Worm (Caenorhabditis elegans) whole organism, late embryonic: ENCODE measurements around the gene nit-1.

ENCODE experiments used
- C08G9.2 ChIP-seq: sonication (generic microtip); optimal IDR thresholded peaks from 2 replicates; lab custom pipeline; 2016; ENCODE audit warnings: mild to moderate bottlenecking, missing genetic modification characterization, moderate library complexity, missing compliant biosample characterization
- C38D4.7 ChIP-seq: fragments of 200-800 bp; sonication (Bioruptor generic); optimal IDR thresholded peaks from 2 replicates; lab custom pipeline; 2018; ENCODE audit warnings: mild to moderate bottlenecking, missing genetic modification characterization, moderate library complexity, missing compliant biosample characterization
- F13H6.1 ChIP-seq: sonication (generic microtip); optimal IDR thresholded peaks from 2 replicates; lab custom pipeline; 2016; ENCODE audit warnings: missing genetic modification characterization, missing compliant biosample characterization
- K09A11.1 ChIP-seq: sonication (generic microtip); optimal IDR thresholded peaks from 2 replicates; lab custom pipeline; 2017; ENCODE audit warnings: antibody characterized with exemption, mild to moderate bottlenecking, missing genetic modification characterization, missing compliant biosample characterization; ENCODE audit not compliant: insufficient read depth
- T23F11.4 ChIP-seq: fragments of 200-800 bp; sonication (Bioruptor generic); optimal IDR thresholded peaks from 2 replicates; lab custom pipeline; 2018; ENCODE audit warnings: mild to moderate bottlenecking, missing genetic modification characterization, missing compliant biosample characterization
- ahr-1 ChIP-seq: sonication (generic microtip); optimal IDR thresholded peaks from 2 replicates; lab custom pipeline; 2016; ENCODE audit warnings: missing genetic modification characterization, missing compliant biosample characterization
- ceh-2 ChIP-seq: sonication (generic microtip); optimal IDR thresholded peaks from 2 replicates; lab custom pipeline; 2016; ENCODE audit warnings: missing genotype, missing genetic modification characterization, missing compliant biosample characterization
- ceh-24 ChIP-seq: sonication (generic microtip); optimal IDR thresholded peaks from 2 replicates; lab custom pipeline; 2016; ENCODE audit warnings: mild to moderate bottlenecking, missing genetic modification characterization, missing compliant biosample characterization
- ceh-31 ChIP-seq: sonication (generic microtip); optimal IDR thresholded peaks from 2 replicates; lab custom pipeline; 2016; ENCODE audit warnings: missing genetic modification characterization, missing compliant biosample characterization
- ceh-34 ChIP-seq: sonication (generic microtip); optimal IDR thresholded peaks from 2 replicates; lab custom pipeline; 2016; ENCODE audit warnings: mild to moderate bottlenecking, missing genetic modification characterization, missing compliant biosample characterization
- ceh-48 ChIP-seq: sonication (generic microtip); optimal IDR thresholded peaks from 2 replicates; lab custom pipeline; 2016; ENCODE audit warnings: missing genetic modification characterization, inconsistent platforms, missing compliant biosample characterization
- ceh-6 ChIP-seq: fragments of 200-800 bp; sonication (Bioruptor generic); optimal IDR thresholded peaks from 2 replicates; lab custom pipeline; 2018; ENCODE audit warnings: mild to moderate bottlenecking, missing genetic modification characterization, missing compliant biosample characterization
- che-1 ChIP-seq: sonication (generic microtip); optimal IDR thresholded peaks from 2 replicates; lab custom pipeline; 2016; ENCODE audit warnings: mild to moderate bottlenecking, missing genetic modification characterization, missing compliant biosample characterization
- dmd-4 ChIP-seq: sonication (generic microtip); optimal IDR thresholded peaks from 2 replicates; lab custom pipeline; 2016; ENCODE audit warnings: borderline replicate concordance, missing genetic modification characterization, missing compliant biosample characterization
- elt-2 ChIP-seq: sonication (generic microtip); optimal IDR thresholded peaks from 2 replicates; lab custom pipeline; 2016; ENCODE audit warnings: missing genetic modification reagents, missing genetic modification characterization, missing compliant biosample characterization
- eyg-1 ChIP-seq: sonication (generic microtip); optimal IDR thresholded peaks from 2 replicates; lab custom pipeline; 2016; ENCODE audit warnings: missing genotype, missing genetic modification characterization, missing compliant biosample characterization
- fax-1 ChIP-seq: sonication (generic microtip); optimal IDR thresholded peaks from 2 replicates; lab custom pipeline; 2016; ENCODE audit warnings: missing genotype, missing genetic modification characterization, missing compliant biosample characterization
- fkh-10 ChIP-seq: fragments of 150-350 bp; optimal IDR thresholded peaks from 2 replicates; lab custom pipeline; 2014; ENCODE audit warnings: missing biosample characterization, missing genetic modification reagents, missing genetic modification characterization
- gmeb-2 ChIP-seq: sonication (generic microtip); optimal IDR thresholded peaks from 2 replicates; lab custom pipeline; 2016; ENCODE audit warnings: missing genetic modification characterization, inconsistent platforms, missing compliant biosample characterization
- hlh-13 ChIP-seq: fragments of 200-800 bp; sonication (Bioruptor generic); optimal IDR thresholded peaks from 2 replicates; lab custom pipeline; 2018; ENCODE audit warnings: mild to moderate bottlenecking, missing genetic modification characterization, missing compliant biosample characterization
- hlh-15 ChIP-seq: sonication (generic microtip); optimal IDR thresholded peaks from 2 replicates; lab custom pipeline; 2016; ENCODE audit warnings: missing genetic modification characterization, missing compliant biosample characterization
- hlh-30 ChIP-seq: sonication (generic microtip); optimal IDR thresholded peaks from 2 replicates; lab custom pipeline; 2017; ENCODE audit warnings: antibody characterized with exemption, missing genetic modification characterization, missing compliant biosample characterization; ENCODE audit not compliant: insufficient read depth
- lin-11 ChIP-seq: fragments of 200-800 bp; sonication (Bioruptor generic); optimal IDR thresholded peaks from 2 replicates; lab custom pipeline; 2018; ENCODE audit warnings: mild to moderate bottlenecking, missing genetic modification characterization, missing compliant biosample characterization
- mec-3 ChIP-seq: sonication (generic microtip); optimal IDR thresholded peaks from 2 replicates; lab custom pipeline; 2016; ENCODE audit warnings: borderline replicate concordance, missing genetic modification characterization, missing compliant biosample characterization
- nhr-11 ChIP-seq: fragments of 150-350 bp; optimal IDR thresholded peaks from 2 replicates; lab custom pipeline; 2014; ENCODE audit warnings: missing biosample characterization, missing genetic modification characterization
- npax-4 ChIP-seq: sonication (generic microtip); optimal IDR thresholded peaks from 2 replicates; lab custom pipeline; 2016; ENCODE audit warnings: missing genetic modification characterization, missing compliant biosample characterization
- pat-9 ChIP-seq: fragments of 200-800 bp; sonication (Bioruptor generic); optimal IDR thresholded peaks from 2 replicates; lab custom pipeline; 2018; ENCODE audit warnings: mild to moderate bottlenecking, missing genetic modification characterization, moderate library complexity, missing compliant biosample characterization
- pax-1 ChIP-seq: fragments of 150-350 bp; optimal IDR thresholded peaks from 2 replicates; lab custom pipeline; 2014; ENCODE audit warnings: missing biosample characterization, missing genetic modification characterization
- pqm-1 ChIP-seq: sonication (generic microtip); optimal IDR thresholded peaks from 2 replicates; lab custom pipeline; 2016; ENCODE audit warnings: missing genetic modification characterization, missing compliant biosample characterization
- pros-1 ChIP-seq: fragments of 150-350 bp; optimal IDR thresholded peaks from 2 replicates; lab custom pipeline; 2014; ENCODE audit warnings: missing biosample characterization, missing genetic modification reagents, missing genetic modification characterization
- sdc-2 ChIP-seq: sonication (generic microtip); optimal IDR thresholded peaks from 2 replicates; lab custom pipeline; 2016; ENCODE audit warnings: missing genotype, missing genetic modification characterization, missing compliant biosample characterization
- sox-2 ChIP-seq: fragments of 200-800 bp; sonication (Bioruptor generic); IDR thresholded peaks from 2 replicates; pipeline ENCODE4 v1.3.6; 2022; ENCODE audit warnings: missing genetic modification reagents, missing genetic modification characterization, missing compliant biosample characterization
- syd-9 ChIP-seq: sonication (generic microtip); optimal IDR thresholded peaks from 2 replicates; lab custom pipeline; 2016; ENCODE audit warnings: mild to moderate bottlenecking, missing genetic modification characterization, moderate library complexity, missing compliant biosample characterization
- tbx-2 ChIP-seq: sonication (generic microtip); optimal IDR thresholded peaks from 2 replicates; lab custom pipeline; 2016; ENCODE audit warnings: missing genetic modification characterization, missing compliant biosample characterization
- ttx-3 ChIP-seq: sonication (generic microtip); optimal IDR thresholded peaks from 2 replicates; lab custom pipeline; 2016; ENCODE audit warnings: missing genetic modification reagents, missing genetic modification characterization, missing compliant biosample characterization
- unc-42 ChIP-seq: sonication (generic microtip); optimal IDR thresholded peaks from 2 replicates; lab custom pipeline; 2016; ENCODE audit warnings: missing genotype, missing genetic modification characterization, missing compliant biosample characterization
- ztf-16 ChIP-seq: sonication (generic microtip); optimal IDR thresholded peaks from 2 replicates; lab custom pipeline; 2017; ENCODE audit warnings: missing genetic modification characterization, missing compliant biosample characterization

The nit-1 gene

DNA sequence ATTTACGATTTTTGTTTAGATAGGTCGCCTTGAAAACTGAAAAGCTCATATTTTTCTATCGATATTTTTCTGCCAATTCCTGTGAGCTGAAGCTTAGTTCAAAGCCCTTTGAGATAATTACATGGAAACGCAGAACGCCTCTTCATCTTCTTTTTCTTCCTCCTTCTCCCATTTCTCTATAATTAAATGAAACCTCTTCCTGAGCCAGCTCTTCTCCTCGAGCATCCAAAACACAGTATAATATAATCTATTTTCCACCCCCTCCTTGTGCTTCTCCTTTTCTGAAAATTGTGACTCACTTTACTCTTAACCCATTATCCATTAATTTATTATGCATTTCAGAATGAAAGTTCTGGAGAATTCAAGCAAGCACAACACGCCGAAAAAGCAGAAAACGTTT is 34.3 kb downstream of the nit-1 start, which contains the start of gene F37A8.5:
Gene F37A8.5 (plus strand): TSS at position 332 of the 400 bp plus-strand sequence.
- TF ChIP-seq unc-42 (tag; lab: Kevin White, UChicago) (peak; percentile 65), hlh-13 (GFP tag; lab: Kevin White, UChicago) (no peak), ceh-34 (tag; lab: Kevin White, UChicago) (no peak), sdc-2 (no peak), ztf-16 (no peak), che-1 (tag; lab: Kevin White, UChicago) (no peak), C08G9.2 (tag; lab: Kevin White, UChicago) (no peak), pat-9 (tag; lab: Kevin White, UChicago) (no peak), fax-1 (no peak)

- TF ChIP-seq mec-3 (tag; lab: Kevin White, UChicago) (no peak), tbx-2 (tag; lab: Kevin White, UChicago) (no peak), ceh-34 (tag; lab: Kevin White, UChicago) (no peak), fax-1 (no peak), ceh-24 (tag; lab: Kevin White, UChicago) (no peak), pros-1 (tag; lab: Kevin White, UChicago) (no peak), pqm-1 (tag; lab: Kevin White, UChicago) (no peak), elt-2 (tag; lab: Kevin White, UChicago) (no peak), syd-9 (no peak), hlh-15 (tag; lab: Kevin White, UChicago) (no peak), ceh-48 (tag; lab: Kevin White, UChicago) (no peak), dmd-4 (tag; lab: Kevin White, UChicago) (no peak), ceh-31 (tag; lab: Kevin White, UChicago) (no peak)
Observed at ce11 chrIII:3957119-3957739, 35.2 kb downstream of the nit-1 start.

DNA sequence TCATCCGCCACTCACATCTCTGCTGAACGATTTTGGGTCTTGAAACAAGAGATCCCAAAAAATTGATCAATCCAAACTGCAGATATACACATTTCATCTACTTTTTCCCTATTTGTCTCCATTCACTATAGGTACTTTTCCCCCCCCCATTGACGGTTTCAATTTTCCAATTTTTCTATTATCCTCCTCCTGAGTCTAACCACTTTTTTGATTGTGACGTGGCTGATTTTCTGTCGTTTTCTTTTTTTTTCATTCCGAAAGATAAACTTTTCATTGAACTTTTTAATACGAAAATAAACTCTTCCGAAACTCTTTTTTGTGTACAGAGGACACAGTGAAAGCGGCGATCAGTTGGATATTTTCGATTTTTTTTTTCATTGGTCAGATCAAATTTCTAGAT is 35.8 kb downstream of the nit-1 start:
- TF ChIP-seq pros-1 (tag; lab: Kevin White, UChicago) = no peak
- TF ChIP-seq ceh-2 (tag; lab: Kevin White, UChicago) = no peak
- no peak for TF ChIP-seq dmd-4 (tag; lab: Kevin White, UChicago)
- TF ChIP-seq npax-4 (tag; lab: Kevin White, UChicago) = no peak
- TF ChIP-seq T23F11.4 (GFP tag; lab: Kevin White, UChicago) = no peak
- TF ChIP-seq sdc-2 = no peak
- TF ChIP-seq sox-2 (GFP tag; lab: Robert Waterston, UW) = no peak
- no peak for TF ChIP-seq ahr-1
- no peak for TF ChIP-seq hlh-30 (tag; lab: Kevin White, UChicago)
- TF ChIP-seq K09A11.1 = no peak
- TF ChIP-seq ceh-6 (GFP tag; lab: Kevin White, UChicago) = no peak
- TF ChIP-seq lin-11 (tag; lab: Kevin White, UChicago) = no peak
- TF ChIP-seq F13H6.1 (tag; lab: Kevin White, UChicago) = no peak
- no peak for TF ChIP-seq hlh-15 (tag; lab: Kevin White, UChicago)
- TF ChIP-seq hlh-13 (GFP tag; lab: Kevin White, UChicago) = no peak
- TF ChIP-seq gmeb-2 (tag; lab: Kevin White, UChicago) = no peak
- TF ChIP-seq, all 69 proteins: peak for 0

DNA sequence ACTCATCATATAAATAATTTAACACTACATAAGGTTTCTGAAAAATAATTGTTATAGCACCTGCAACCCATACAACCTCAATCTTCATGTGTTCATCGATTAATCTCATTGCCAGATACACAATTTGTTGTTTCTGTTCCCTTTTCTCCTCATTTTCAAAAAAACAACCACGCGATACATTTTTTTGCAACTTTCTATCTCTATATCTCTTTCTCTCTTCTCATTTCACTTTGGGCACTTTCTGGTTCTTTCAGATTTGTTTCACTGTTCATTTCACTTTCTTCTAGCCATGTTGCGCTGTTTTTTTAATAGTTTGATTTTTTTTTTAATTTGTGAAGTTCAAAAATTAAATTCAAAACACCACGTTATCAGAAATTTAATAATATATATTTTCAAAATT is 37.2 kb downstream of the nit-1 start:
- TF ChIP-seq ttx-3 (tag; lab: Kevin White, UChicago) (no peak), sox-2 (GFP tag; lab: Robert Waterston, UW) (no peak), nhr-11 (tag; lab: Kevin White, UChicago) (no peak), fkh-10 (no peak), pax-1 (no peak), ceh-48 (tag; lab: Kevin White, UChicago) (no peak), C38D4.7 (GFP tag; lab: Kevin White, UChicago) (no peak), pat-9 (tag; lab: Kevin White, UChicago) (no peak), hlh-13 (GFP tag; lab: Kevin White, UChicago) (no peak), eyg-1 (tag; lab: Kevin White, UChicago) (no peak), ztf-16 (no peak)
